Worm (Caenorhabditis elegans) whole organism, L2 larva: ENCODE data around the gene wdr-5.3.

Source experiments
- ZK546.5 ChIP-seq: sonication (generic microtip); optimal IDR thresholded peaks from 2 replicates; lab custom pipeline; 2017; ENCODE audit warnings: missing biosample characterization, missing genetic modification characterization
- aly-2 ChIP-seq: fragments of 150-350 bp; optimal IDR thresholded peaks from 2 replicates; lab custom pipeline; 2014; ENCODE audit warnings: missing biosample characterization, missing genetic modification characterization
- ama-1 ChIP-seq: fragments of 150-350 bp; optimal IDR thresholded peaks from 2 replicates; lab custom pipeline; 2018; ENCODE audit warnings: inconsistent platforms
- blmp-1 ChIP-seq: sonication (generic microtip); optimal IDR thresholded peaks from 2 replicates; lab custom pipeline; 2017; ENCODE audit warnings: missing genetic modification characterization, mild to moderate bottlenecking, missing compliant biosample characterization, antibody characterized with exemption, moderate library complexity; ENCODE audit not compliant: insufficient read depth
- egl-27 ChIP-seq: sonication (generic microtip); optimal IDR thresholded peaks from 3 replicates; lab custom pipeline; 2017; ENCODE audit warnings: missing biosample characterization, missing genetic modification reagents, missing genetic modification characterization
- fos-1 ChIP-seq: fragments of 150-350 bp; optimal IDR thresholded peaks from 2 replicates; lab custom pipeline; 2014; ENCODE audit warnings: missing biosample characterization, missing genetic modification characterization
- nhr-10 ChIP-seq: sonication (generic microtip); optimal IDR thresholded peaks from 2 replicates; lab custom pipeline; 2017; ENCODE audit warnings: missing biosample characterization, missing genetic modification characterization
- nhr-11 ChIP-seq: fragments of 150-350 bp; optimal IDR thresholded peaks from 2 replicates; lab custom pipeline; 2014; ENCODE audit warnings: missing biosample characterization, missing genetic modification characterization
- nhr-237 ChIP-seq: fragments of 150-350 bp; optimal IDR thresholded peaks from 2 replicates; lab custom pipeline; 2014; ENCODE audit warnings: missing biosample characterization, missing genetic modification characterization
- nhr-25 ChIP-seq: fragments of 150-350 bp; sonication (generic microtip); optimal IDR thresholded peaks from 3 replicates; lab custom pipeline; 2014; ENCODE audit warnings: missing biosample characterization, missing genetic modification characterization
- peb-1 ChIP-seq: fragments of 150-350 bp; optimal IDR thresholded peaks from 2 replicates; lab custom pipeline; 2014; ENCODE audit warnings: missing biosample characterization, missing genetic modification characterization
- sma-9 ChIP-seq, 2 experiments: fragments of 150-350 bp in 1 of 2; sonication (generic microtip) in 1 of 2; optimal IDR thresholded peaks; 2 replicates each; lab custom pipeline; 2014 to 2016; ENCODE audit warnings: missing genetic modification characterization in 2 of 2, mild to moderate bottlenecking in 1 of 2, missing biosample characterization in 1 of 2, missing compliant biosample characterization in 1 of 2, missing genetic modification reagents in 1 of 2, moderate library complexity in 1 of 2
- snpc-4 ChIP-seq: fragments of 150-350 bp; optimal IDR thresholded peaks from 2 replicates; lab custom pipeline; 2014; ENCODE audit warnings: missing biosample characterization, missing genetic modification characterization

- TF ChIP-seq egl-27 (tag; lab: Kevin White, UChicago) (no peak), ZK546.5 (tag; lab: Kevin White, UChicago) (no peak), snpc-4 (no peak), nhr-11 (no peak), aly-2 (no peak), peb-1 (tag; lab: Kevin White, UChicago) (no peak), fos-1 (tag; lab: Kevin White, UChicago) (no peak), nhr-10 (tag; lab: Kevin White, UChicago) (no peak), blmp-1 (tag; lab: Kevin White, UChicago) (peak; percentile 27), sma-9 (GFP tag; optimal IDR thresholded peaks at IDR 0.05; lab: Kevin White, UChicago) (no peak), sma-9 (tag; optimal IDR thresholded peaks at IDR 0.05; lab: Kevin White, UChicago) (no peak), nhr-25 (tag; lab: Kevin White, UChicago) (peak; percentile 21), ama-1 (lab: Kevin White, UChicago) (no peak), nhr-237 (no peak)
Observed at ce11 chrV:10758658-10759057, 21.7 kb downstream of the wdr-5.3 start, which contains the start of gene F28H7.8.
